Fruit fly (Drosophila melanogaster): Measurements from ENCODE around the gene hng3.
A peak's percentile ranks its signal among the peaks of the same experiment; 100 is the strongest.

hng3 gene

DNA sequence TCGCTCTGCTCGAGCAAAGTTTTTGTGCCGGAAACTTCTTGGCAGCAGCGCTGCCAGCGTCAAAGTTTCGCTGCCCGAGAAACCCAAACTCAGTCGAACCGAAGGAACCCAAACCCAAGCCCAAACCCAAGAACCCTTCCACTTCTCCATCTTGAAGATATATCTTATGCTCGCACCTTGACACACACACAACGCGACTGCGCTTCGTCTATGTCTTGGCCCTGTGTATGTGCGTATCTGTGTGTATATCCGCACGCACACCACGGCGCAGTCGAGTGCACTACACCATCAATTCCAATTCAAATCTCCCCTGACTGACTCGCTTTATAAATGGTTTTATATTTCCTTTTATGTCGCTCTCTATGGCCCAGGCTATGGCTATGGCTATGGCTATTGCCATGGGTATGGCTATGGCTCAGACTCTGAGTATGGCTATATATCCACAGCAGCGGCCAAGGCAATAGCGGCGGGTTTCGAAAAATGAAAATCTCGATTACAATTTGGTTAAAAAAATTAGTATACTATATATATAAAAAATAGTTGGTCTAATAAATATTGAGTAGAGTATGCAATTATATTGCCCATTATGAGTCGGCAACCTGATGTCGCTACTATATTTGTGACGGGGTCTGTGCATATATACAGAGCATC, 58.8 kb downstream of the hng3 start (continued):
- peak; percentile 88 for TF ChIP-seq CG7357 (GFP tag; IDR thresholded peaks at IDR 0.05)
- TF ChIP-seq tap (tag; optimal IDR thresholded peaks at IDR 0.05) = peak; percentile 96
- peak; percentile 6 for TF ChIP-seq en (GFP tag; optimal IDR thresholded peaks at IDR 0.05)
- TF ChIP-seq tin (GFP tag; optimal IDR thresholded peaks at IDR 0.05) = peak; percentile 96
- peak; percentile 4 for TF ChIP-seq ftz-f1 (GFP tag; optimal IDR thresholded peaks at IDR 0.05)
- TF ChIP-seq cad (GFP tag; optimal IDR thresholded peaks at IDR 0.05) = no peak
- TF ChIP-seq CG9932 (GFP tag; IDR thresholded peaks at IDR 0.05) = peak; percentile 91
- TF ChIP-seq CG9437 (GFP tag; optimal IDR thresholded peaks at IDR 0.05) = peak; percentile 87
- peak; percentile 93 for TF ChIP-seq stc (GFP tag; IDR thresholded peaks at IDR 0.05)
- TF ChIP-seq NfI (GFP tag; optimal IDR thresholded peaks at IDR 0.05) = peak; percentile 93
- peak; percentile 90 for TF ChIP-seq CG31224 (GFP tag; IDR thresholded peaks at IDR 0.05)
- peak; percentile 88 for TF ChIP-seq CG9215 (GFP tag; IDR thresholded peaks at IDR 0.05)
- no peak for TF ChIP-seq hb (GFP tag; IDR thresholded peaks at IDR 0.05; ENCODE audit: partially characterized antibody)
- peak; percentile 92 for TF ChIP-seq gsb (GFP tag; IDR thresholded peaks at IDR 0.05)
- peak; percentile 89 for TF ChIP-seq sens-2 (GFP tag; IDR thresholded peaks at IDR 0.05)
- peak; percentile 83 for TF ChIP-seq CG2120 (GFP tag; optimal IDR thresholded peaks at IDR 0.05)
- TF ChIP-seq Lim3 (GFP tag; IDR thresholded peaks at IDR 0.05) = peak; percentile 79
- TF ChIP-seq abd-A (tag; optimal IDR thresholded peaks at IDR 0.05) = peak; percentile 72
- peak; percentile 96 for TF ChIP-seq CG6854 (GFP tag; optimal IDR thresholded peaks at IDR 0.05)
- peak; percentile 95 for TF ChIP-seq Drgx (GFP tag; IDR thresholded peaks at IDR 0.05)
- TF ChIP-seq Nf-YB (GFP tag; optimal IDR thresholded peaks at IDR 0.05) = peak; percentile 85
- peak; percentile 97 for TF ChIP-seq BtbVII (GFP tag; optimal IDR thresholded peaks at IDR 0.05)
- TF ChIP-seq Abd-B (GFP tag; optimal IDR thresholded peaks at IDR 0.05) = peak; percentile 95
- peak; percentile 92 for TF ChIP-seq B-H1 (GFP tag; IDR thresholded peaks at IDR 0.05)
- peak; percentile 95 for TF ChIP-seq salm (tag; optimal IDR thresholded peaks at IDR 0.05)
- peak; percentile 76 for TF ChIP-seq sd (tag; optimal IDR thresholded peaks at IDR 0.05)
- peak; percentile 90 for TF ChIP-seq wor (GFP tag; IDR thresholded peaks at IDR 0.05)
- TF ChIP-seq bigmax (GFP tag; optimal IDR thresholded peaks at IDR 0.05) = peak; percentile 58
- peak; percentile 67 for TF ChIP-seq Bdp1 (GFP tag; optimal IDR thresholded peaks at IDR 0.05)
- no peak for TF ChIP-seq Tbp (GFP tag; optimal IDR thresholded peaks at IDR 0.05)
- TF ChIP-seq chm (GFP tag; IDR thresholded peaks at IDR 0.05) = peak; percentile 96
- TF ChIP-seq dmrt99B (tag; optimal IDR thresholded peaks at IDR 0.05) = peak; percentile 97
- TF ChIP-seq fd64A (GFP tag; optimal IDR thresholded peaks at IDR 0.05) = peak; percentile 89
- TF ChIP-seq CG12659 (GFP tag; optimal IDR thresholded peaks at IDR 0.05) = peak; percentile 96
- peak; percentile 97 for TF ChIP-seq ara (GFP tag; IDR thresholded peaks at IDR 0.05)
- TF ChIP-seq sisA (GFP tag; IDR thresholded peaks at IDR 0.05) = peak; percentile 94
- TF ChIP-seq gce (GFP tag; IDR thresholded peaks at IDR 0.05) = peak; percentile 94
- TF ChIP-seq Xrp1 (GFP tag; IDR thresholded peaks at IDR 0.05) = peak; percentile 99
- peak; percentile 21 for TF ChIP-seq Mes4 (GFP tag; optimal IDR thresholded peaks at IDR 0.05)
- TF ChIP-seq MESR4 (GFP tag; optimal IDR thresholded peaks at IDR 0.05) = peak; percentile 40
- peak; percentile 94 for TF ChIP-seq CG17568 (GFP tag; optimal IDR thresholded peaks at IDR 0.05)
- peak; percentile 23 for TF ChIP-seq da (GFP tag; optimal IDR thresholded peaks at IDR 0.05)
- peak; percentile 65 for TF ChIP-seq Dip3 (GFP tag; optimal IDR thresholded peaks at IDR 0.05)
- peak; percentile 93 for TF ChIP-seq sim (GFP tag; IDR thresholded peaks at IDR 0.05)
- TF ChIP-seq br (optimal IDR thresholded peaks at IDR 0.05) = no peak
- peak; percentile 65 for TF ChIP-seq pnt (GFP tag; optimal IDR thresholded peaks at IDR 0.05)
- TF ChIP-seq CG12236 (GFP tag; optimal IDR thresholded peaks at IDR 0.05) = peak; percentile 2
- TF ChIP-seq CG9609 (GFP tag; optimal IDR thresholded peaks at IDR 0.05) = peak; percentile 37
- peak; percentile 98 for TF ChIP-seq CG10979 (tag; optimal IDR thresholded peaks at IDR 0.05)
- TF ChIP-seq org-1 (GFP tag; optimal IDR thresholded peaks at IDR 0.05) = peak; percentile 93
- TF ChIP-seq HmgD (GFP tag; optimal IDR thresholded peaks at IDR 0.05) = no peak
- TF ChIP-seq CG2889 (GFP tag; IDR thresholded peaks at IDR 0.05) = peak; percentile 89

Measured in whole organism, embryonic.